Worm (Caenorhabditis elegans) whole organism, L4/young adult: ENCODE measurements around the gene Y46G5A.34.

Experiments used
- W03F9.2 ChIP-seq: fragments of 150-350 bp; optimal IDR thresholded peaks from 2 replicates; lab custom pipeline; 2014; ENCODE audit warnings: missing biosample characterization, missing genetic modification characterization
- dao-5 ChIP-seq: sonication (generic microtip); optimal IDR thresholded peaks from 2 replicates; lab custom pipeline; 2016; ENCODE audit warnings: missing genotype, missing genetic modification characterization, moderate library complexity, missing compliant biosample characterization
- him-1 ChIP-seq: sonication (generic microtip); optimal IDR thresholded peaks from 2 replicates; lab custom pipeline; 2016; ENCODE audit warnings: missing genotype, missing genetic modification reagents, missing genetic modification characterization, missing compliant biosample characterization

Gene Y46G5A.34

DNA sequence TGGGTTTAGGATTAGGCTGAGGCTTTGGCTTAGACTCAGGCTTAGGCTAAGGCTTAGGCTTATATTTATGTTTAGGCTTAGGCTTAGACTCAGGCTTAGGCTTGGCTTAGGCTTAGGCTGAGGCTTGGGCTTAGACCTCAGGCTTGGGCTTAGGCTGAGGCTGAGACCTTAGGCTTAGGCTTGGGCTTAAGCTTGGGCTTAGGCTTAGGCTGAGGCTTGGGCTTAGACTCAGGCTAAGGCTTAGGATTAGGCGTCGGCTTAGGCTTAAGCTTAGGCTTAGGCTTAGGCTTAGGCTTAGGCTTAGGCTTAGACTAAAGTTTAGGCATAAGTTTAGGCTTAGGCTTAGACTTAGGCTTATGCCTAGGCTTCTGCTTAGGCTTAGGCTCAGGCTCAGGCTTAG lies 48.0 kb downstream of the Y46G5A.34 start:
- TF ChIP-seq him-1 (tag; lab: Kevin White, UChicago), result no peak
- no peak for TF ChIP-seq W03F9.2 (tag; lab: Kevin White, UChicago)
- no peak for TF ChIP-seq dao-5

- no peak for TF ChIP-seq him-1 (tag; lab: Kevin White, UChicago)
- TF ChIP-seq W03F9.2 (tag; lab: Kevin White, UChicago), result no peak
- no peak for TF ChIP-seq dao-5
These were observed 50.3 kb downstream of the Y46G5A.34 start, which contains the start of gene Y46G5A.38 for ce11 chrII:12826752-12827151. Gene Y46G5A.38 (plus strand): TSS chrII:12827052.

ce11 chrII:12828863-12829262 lies 52.4 kb downstream of the Y46G5A.34 start, which contains the start of gene Y46G5A.23:
Gene Y46G5A.23 (minus strand): TSS chrII:12828963.
- TF ChIP-seq W03F9.2 (tag; lab: Kevin White, UChicago) (no peak), him-1 (tag; lab: Kevin White, UChicago) (no peak), dao-5 (no peak)

DNA sequence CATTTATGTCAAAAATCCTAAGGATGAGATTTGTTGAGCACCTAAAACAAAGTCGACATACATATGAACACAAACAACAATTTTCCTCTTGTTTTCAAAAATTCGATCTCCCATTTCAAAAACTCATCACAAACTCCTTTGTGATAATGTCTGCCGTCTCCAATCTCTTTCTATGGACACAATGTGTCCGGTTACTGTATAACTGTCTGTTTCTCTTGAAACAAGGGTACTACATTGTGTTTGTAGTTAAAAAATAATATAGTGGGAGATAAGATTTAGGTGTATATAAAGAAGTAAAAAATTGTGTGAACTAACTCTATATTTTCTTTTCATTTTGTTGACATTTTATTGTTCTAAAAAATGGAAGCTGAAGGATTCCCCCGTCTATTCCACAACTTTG lies 53.9 kb downstream of the Y46G5A.34 start, which contains the start of gene bcmo-1:
Gene bcmo-1 (plus strand): TSS at position 330 of the 400 bp plus-strand sequence.
- TF ChIP-seq him-1 (tag; lab: Kevin White, UChicago) (no peak), W03F9.2 (tag; lab: Kevin White, UChicago) (no peak), dao-5 (no peak)
